Worm (Caenorhabditis elegans): Measurements from ENCODE around the gene Y38E10A.2.

- TF ChIP-seq ama-1 (optimal IDR thresholded peaks at IDR 0.05) (no peak), ceh-36 (tag; optimal IDR thresholded peaks at IDR 0.05) (no peak), F13C5.2 (tag; optimal IDR thresholded peaks at IDR 0.05) (no peak), tbx-11 (GFP tag; IDR thresholded peaks at IDR 0.05) (no peak), flt-1 (GFP tag; IDR thresholded peaks at IDR 0.05) (no peak), ceh-13 (GFP tag; optimal IDR thresholded peaks at IDR 0.05) (no peak), tbx-37 (GFP tag; conservative IDR thresholded peaks at IDR 0.05) (no peak), hnd-1 (tag; optimal IDR thresholded peaks at IDR 0.05) (no peak), pes-1 (GFP tag; IDR thresholded peaks at IDR 0.05) (no peak), sea-1 (GFP tag; conservative IDR thresholded peaks at IDR 0.05) (no peak)
Observed at ce11 chrII:12577754-12578153, 4.3 kb upstream of the Y38E10A.2 start, which contains the start of gene clec-8.

Data from whole organism, early embryonic.